Fruit fly (Drosophila melanogaster) S2 (cell line): ENCODE data around the gene CG5162.

ENCODE experiments used
- CG8478 ChIP-seq: fragments of >200 bp; optimal IDR thresholded peaks from 2 replicates; lab custom pipeline; 2018
- CTCF ChIP-seq, 2 experiments: fragments of >200 bp; optimal IDR thresholded peaks; 2 replicates each; lab custom pipeline; 2018

CG5162 gene

DNA sequence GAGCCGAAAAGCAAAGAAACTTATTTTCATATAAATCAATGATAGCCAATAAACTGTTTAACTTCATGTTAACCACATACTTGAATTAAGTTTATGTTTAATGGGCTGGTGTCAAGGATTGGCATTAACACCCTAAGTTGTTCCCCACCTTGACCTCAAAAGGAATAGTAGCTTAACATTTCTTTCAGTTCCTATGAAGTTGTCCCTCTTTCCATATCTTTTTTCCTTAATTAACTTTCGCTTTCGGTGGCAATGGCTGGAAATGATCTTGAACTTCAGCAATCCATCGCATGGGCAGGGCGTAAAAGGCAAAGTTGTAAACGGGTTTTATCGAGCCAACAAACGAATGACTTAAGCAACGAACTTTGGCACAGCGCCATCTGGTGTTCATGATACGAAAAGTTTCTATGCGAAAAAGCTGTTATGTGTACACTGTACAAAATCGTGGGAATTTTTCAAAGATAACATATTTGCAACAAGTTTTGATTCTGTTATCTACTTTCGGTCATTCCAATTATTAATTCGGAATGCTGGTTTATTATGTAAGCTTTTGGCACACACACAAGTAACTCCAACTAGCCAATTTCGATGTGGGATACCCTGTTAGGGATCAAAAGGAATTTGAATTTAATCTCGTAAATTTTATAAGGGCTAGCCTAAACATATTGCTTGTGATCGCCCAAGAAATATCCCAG is 14.5 kb downstream of the CG5162 start:
- TF ChIP-seq CTCF (optimal IDR thresholded peaks at IDR 0.05; lab: Kevin White, UChicago) (peak; percentile 51 to 62), CG8478 (no peak)

- TF ChIP-seq CTCF (optimal IDR thresholded peaks at IDR 0.05; lab: Kevin White, UChicago) (no peak), CG8478 (no peak)
Measured at dm6 chrX:17230944-17231343, 15.8 kb downstream of the CG5162 start, which contains the start of gene CG10597. TSS of gene CG10597 (minus strand) at chrX:17231044.

DNA sequence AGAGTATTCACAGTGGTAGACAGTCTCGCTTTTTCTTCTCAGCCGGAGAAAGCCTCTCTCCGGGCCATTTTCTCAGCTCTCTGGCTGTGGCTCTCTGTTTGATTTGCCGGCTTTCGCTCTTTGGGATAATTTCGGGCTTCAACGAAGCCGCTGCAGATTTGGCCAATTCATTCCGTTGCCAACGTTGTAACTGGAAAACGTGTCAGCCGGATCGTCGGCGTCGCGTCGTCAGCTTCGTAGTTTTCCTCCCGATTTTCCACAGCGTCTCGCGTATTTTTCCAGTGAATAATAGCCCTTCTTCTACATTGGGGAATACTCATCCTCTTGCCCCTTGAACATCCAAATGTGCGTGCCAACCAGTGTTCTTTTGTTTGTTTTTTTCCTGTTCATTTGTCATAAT is 17.5 kb downstream of the CG5162 start, which contains the start of gene f:
Gene f (plus strand): TSS at position 301 of the 400 bp plus-strand sequence.
- TF ChIP-seq CG8478: no peak
- no peak for TF ChIP-seq CTCF (optimal IDR thresholded peaks at IDR 0.05; lab: Kevin White, UChicago)

DNA sequence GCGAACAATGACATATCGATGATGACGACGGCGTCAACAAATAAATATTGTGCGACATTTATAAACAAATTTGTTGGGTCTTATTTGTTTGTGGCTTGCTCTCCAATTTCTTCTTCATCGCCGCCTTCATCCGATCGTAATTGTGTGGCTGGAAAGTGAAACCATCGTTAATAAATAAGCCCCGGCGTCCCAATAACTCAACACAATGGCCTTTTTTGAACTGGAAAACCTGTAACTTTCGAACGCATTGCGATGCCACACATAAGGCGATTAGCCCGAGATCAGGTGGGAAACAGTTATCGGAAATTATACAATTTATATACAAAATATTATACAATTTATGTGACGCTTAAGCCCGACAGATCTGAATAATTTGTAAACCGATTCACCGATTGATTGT is 21.4 kb downstream of the CG5162 start:
- no peak for TF ChIP-seq CG8478
- no peak for TF ChIP-seq CTCF (optimal IDR thresholded peaks at IDR 0.05; lab: Kevin White, UChicago)

DNA sequence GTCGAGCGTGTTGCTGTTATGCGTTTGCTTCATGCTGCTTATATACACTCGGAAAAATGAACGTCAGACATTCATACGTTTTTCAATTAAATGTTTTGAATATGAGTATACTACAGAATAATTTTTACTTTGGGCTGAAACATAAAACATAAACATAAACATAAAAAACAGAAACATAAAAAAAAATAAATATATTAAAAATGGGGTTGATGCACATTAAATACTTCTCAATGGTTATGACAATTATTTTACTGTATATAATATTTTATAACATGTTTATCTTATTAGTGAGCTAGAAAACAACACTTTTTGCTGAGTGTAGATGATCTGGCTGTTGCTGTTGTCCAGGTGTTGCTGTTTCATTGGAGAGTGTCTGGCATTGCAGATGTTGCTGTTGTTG is 22.3 kb downstream of the CG5162 start:
- TF ChIP-seq CG8478 (no peak), CTCF (optimal IDR thresholded peaks at IDR 0.05; lab: Kevin White, UChicago) (no peak)

DNA sequence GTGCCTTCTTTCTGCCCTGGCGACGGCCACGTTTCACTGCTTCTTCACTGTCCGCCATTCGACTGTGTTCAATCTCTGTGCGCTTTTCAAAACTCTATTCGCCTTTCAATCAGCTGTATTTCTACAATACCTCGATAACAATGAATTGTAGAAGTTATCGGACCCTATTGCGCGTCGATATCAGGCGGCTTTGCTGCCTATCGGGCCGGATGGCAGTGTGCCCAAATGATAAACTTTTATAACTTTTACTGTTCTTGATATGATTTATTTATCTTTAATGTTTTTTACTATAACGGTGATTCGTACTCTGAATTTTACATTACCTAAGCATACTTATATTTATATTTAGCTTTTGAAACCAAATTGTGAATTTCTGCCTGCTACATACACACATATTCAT is 29.8 kb downstream of the CG5162 start, which contains the start of gene CG8915:
Gene CG8915 (minus strand): TSS at position 148 of the 400 bp plus-strand sequence.
- TF ChIP-seq CG8478 (no peak), CTCF (optimal IDR thresholded peaks at IDR 0.05; lab: Kevin White, UChicago) (no peak)

- TF ChIP-seq CTCF (optimal IDR thresholded peaks at IDR 0.05; lab: Kevin White, UChicago): no peak
Measured at dm6 chrX:17246916-17247315, 31.8 kb downstream of the CG5162 start, which contains the start of gene CG42854. TSS of gene CG42854 (minus strand) at chrX:17247016.

DNA sequence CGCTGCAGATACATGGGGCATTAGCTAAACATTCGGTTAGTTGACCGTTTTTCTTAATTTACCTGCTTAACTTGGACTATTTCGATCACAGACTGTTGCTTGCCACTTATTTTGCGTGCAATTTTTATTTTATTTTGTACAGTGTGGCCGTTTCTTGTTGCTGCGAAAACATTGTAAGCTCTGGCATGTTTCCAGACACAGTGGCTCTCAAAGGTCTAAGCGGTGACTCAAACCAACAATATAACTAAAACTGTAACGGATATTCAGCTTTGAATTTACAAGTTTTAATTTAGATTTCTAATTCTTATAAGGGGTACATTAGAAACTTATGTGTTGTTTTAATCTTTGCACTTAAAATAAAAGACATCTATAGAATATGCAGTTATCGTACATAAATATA is 34.2 kb downstream of the CG5162 start, which contains the start of gene CG8675:
Gene CG8675 (minus strand): TSS at position 177 of the 400 bp plus-strand sequence.
- TF ChIP-seq CG8478 (no peak), CTCF (optimal IDR thresholded peaks at IDR 0.05; lab: Kevin White, UChicago) (peak in 1 of 2 experiments; percentile 48)

- TF ChIP-seq CG8478 (no peak), CTCF (optimal IDR thresholded peaks at IDR 0.05; lab: Kevin White, UChicago) (no peak)
Measured at dm6 chrX:17254094-17254493, 39.0 kb downstream of the CG5162 start.

- TF ChIP-seq CG8478: no peak
- TF ChIP-seq CTCF (optimal IDR thresholded peaks at IDR 0.05; lab: Kevin White, UChicago): no peak
Measured at dm6 chrX:17255677-17256076, 40.6 kb downstream of the CG5162 start.

DNA sequence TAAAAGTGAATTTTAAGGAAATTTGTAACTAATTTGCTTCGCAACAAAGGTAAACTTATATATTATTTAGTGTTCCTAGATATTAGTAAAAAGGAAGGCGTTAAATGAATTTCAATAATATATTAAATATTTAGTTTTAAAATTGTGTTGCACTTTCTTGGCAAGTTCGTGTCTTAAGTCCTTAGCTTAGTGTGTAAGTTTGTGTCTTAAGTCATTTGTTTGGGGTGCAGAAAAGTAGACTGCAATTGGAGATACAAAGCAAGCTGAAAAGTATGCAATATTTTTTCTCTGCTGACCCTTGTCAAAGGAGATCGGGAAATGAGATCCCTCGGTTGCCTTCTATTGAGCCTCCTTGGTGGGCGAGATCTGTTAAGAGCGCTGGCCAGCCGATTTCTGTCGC is 46.9 kb downstream of the CG5162 start:
- TF ChIP-seq CG8478 (no peak), CTCF (optimal IDR thresholded peaks at IDR 0.05; lab: Kevin White, UChicago) (no peak)

DNA sequence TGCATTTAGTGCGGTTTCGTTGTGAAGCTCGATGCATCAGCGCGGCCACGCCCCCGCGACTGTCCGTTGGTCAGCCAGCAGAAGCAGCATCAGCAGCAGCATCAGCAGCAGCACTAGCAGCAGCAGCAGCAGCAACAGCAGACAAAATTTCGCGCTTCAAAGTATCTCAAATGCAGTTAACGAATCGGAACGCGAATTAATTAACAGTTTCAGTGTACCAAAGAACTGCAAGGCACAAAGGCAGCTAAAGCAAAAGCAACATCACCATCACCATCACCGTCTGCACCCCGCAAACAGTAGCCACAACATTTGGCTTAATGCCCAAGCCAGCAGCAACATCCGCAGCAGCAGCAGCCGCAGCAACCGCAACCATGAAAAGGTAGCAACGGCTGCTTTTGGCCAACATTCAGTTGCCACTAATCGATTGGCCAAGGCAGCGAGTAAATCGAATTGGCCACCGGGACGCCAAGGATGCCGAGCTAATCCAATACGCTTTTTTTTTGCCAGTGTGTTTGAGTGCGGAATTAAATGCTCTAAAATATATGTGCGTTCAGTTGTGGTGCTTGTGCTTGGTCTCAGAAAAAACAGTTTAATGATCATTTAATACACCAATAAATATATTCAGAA is 50.4 kb downstream of the CG5162 start:
- TF ChIP-seq CG8478 (no peak), CTCF (optimal IDR thresholded peaks at IDR 0.05; lab: Kevin White, UChicago) (no peak)
